Fruit fly (Drosophila melanogaster) whole organism, embryonic: ENCODE data around the gene Nlg4.

Experiments
- CG2129 ChIP-seq: fragments of 200-800 bp; sonication (Bioruptor generic); IDR thresholded peaks from 2 replicates; pipeline ENCODE4 v1.3.6; 2022; ENCODE audit warnings: missing biosample characterization, missing genetic modification characterization; ENCODE audit not compliant: partially characterized antibody
- CG33213 ChIP-seq: fragments of 200-800 bp; sonication (Bioruptor generic); optimal IDR thresholded peaks from 3 replicates; lab custom pipeline; 2016; ENCODE audit warnings: missing biosample characterization, missing genetic modification characterization
- CG4360 ChIP-seq: fragments of 200-800 bp; sonication (Bioruptor generic); IDR thresholded peaks from 2 replicates; pipeline ENCODE4 v1.3.6; 2022; ENCODE audit warnings: missing biosample characterization, missing genetic modification characterization
- Chrac-16 ChIP-seq: fragments of 200-800 bp; sonication (Bioruptor generic); optimal IDR thresholded peaks from 3 replicates; lab custom pipeline; 2016; ENCODE audit warnings: missing biosample characterization, missing genetic modification characterization
- YL-1 ChIP-seq: fragments of 200-800 bp; sonication (Bioruptor generic); optimal IDR thresholded peaks from 3 replicates; lab custom pipeline; 2017; ENCODE audit warnings: missing biosample characterization, mild to moderate bottlenecking, missing genetic modification characterization
- br ChIP-seq: fragments of >200 bp; optimal IDR thresholded peaks from 2 replicates; lab custom pipeline; 2017
- lov ChIP-seq, 2 experiments: fragments of 200-800 bp in 1 of 2; fragments of >200 bp in 1 of 2; sonication (Bioruptor generic) in 1 of 2; IDR thresholded peaks in 1 of 2; optimal IDR thresholded peaks in 1 of 2; 2 replicates in 1 of 2; 3 replicates in 1 of 2; pipeline versions ENCODE4 v1.3.6 to Lab custom; 2017 to 2022; ENCODE audit warnings: missing biosample characterization in 1 of 2, missing genetic modification characterization in 1 of 2
- rib ChIP-seq: fragments of 200-800 bp; sonication (Bioruptor generic); IDR thresholded peaks from 2 replicates; pipeline ENCODE4 v1.3.6; 2022; ENCODE audit warnings: missing biosample characterization, missing genetic modification characterization
- unc-4 ChIP-seq: fragments of 200-800 bp; sonication (Bioruptor generic); IDR thresholded peaks from 2 replicates; pipeline ENCODE4 v1.3.6; 2022; ENCODE audit warnings: missing biosample characterization, missing genetic modification characterization; ENCODE audit not compliant: partially characterized antibody

DNA sequence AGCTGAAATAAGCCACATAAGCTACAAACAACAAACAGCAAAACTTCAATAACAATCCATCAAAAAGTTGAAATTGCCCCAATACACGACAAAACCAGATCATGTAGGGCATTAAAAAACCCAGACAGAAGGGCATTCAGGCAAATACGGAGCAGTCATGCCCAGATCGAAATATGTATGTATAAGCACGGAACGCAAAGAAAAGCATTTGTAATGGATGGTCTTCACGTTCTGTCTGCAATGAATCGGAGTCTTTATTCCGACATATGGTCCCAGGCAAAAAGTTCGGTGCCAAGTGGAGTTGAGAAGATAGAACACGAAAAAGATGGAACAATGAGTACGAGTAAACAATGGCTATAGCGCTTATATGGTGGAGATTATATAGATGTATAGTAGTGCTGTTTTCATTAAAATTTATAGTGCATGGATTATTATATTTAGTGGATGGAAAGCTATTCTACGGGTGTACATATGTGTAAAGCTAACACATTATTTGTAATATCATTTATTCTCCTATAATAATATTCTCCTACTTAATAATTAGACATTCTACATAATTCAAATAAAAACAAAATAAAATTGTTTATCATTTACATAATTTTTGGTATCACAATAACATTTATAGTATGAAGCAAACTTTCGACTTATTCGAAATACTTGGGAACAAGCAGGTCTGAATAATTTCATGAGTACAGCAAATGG, 51.8 kb downstream of the Nlg4 start:
- no peak for TF ChIP-seq Chrac-16 (GFP tag; lab: Kevin White, UChicago)
- no peak for TF ChIP-seq CG4360 (GFP tag; lab: Robert Waterston, UW)
- TF ChIP-seq br (lab: Kevin White, UChicago): no peak
- no peak for TF ChIP-seq unc-4 (GFP tag; lab: Robert Waterston, UW)
- no peak for TF ChIP-seq YL-1 (GFP tag; lab: Kevin White, UChicago)
- no peak for TF ChIP-seq CG33213 (GFP tag; lab: Kevin White, UChicago)
- no peak for TF ChIP-seq lov (optimal IDR thresholded peaks at IDR 0.05; lab: Kevin White, UChicago)
- TF ChIP-seq lov (GFP tag; IDR thresholded peaks at IDR 0.05; lab: Robert Waterston, UW): no peak
- TF ChIP-seq CG2129 (GFP tag; lab: Robert Waterston, UW): no peak
- no peak for TF ChIP-seq rib (GFP tag; lab: Robert Waterston, UW)
